Fruit fly (Drosophila melanogaster): ENCODE results near the gene Nfs1.

Nfs1 gene

dm6 chr2L:12044613-12045350, 45.3 kb downstream of the Nfs1 start, which contains the start of gene CG6785 (continued):
- TF ChIP-seq Lim3 (GFP tag; IDR thresholded peaks at IDR 0.05) (no peak), Fer3 (tag; optimal IDR thresholded peaks at IDR 0.05) (peak; percentile 76), da (GFP tag; optimal IDR thresholded peaks at IDR 0.05) (peak; percentile 64), CG7928 (GFP tag; optimal IDR thresholded peaks at IDR 0.05) (peak; percentile 30), Mrtf (GFP tag; IDR thresholded peaks at IDR 0.05) (no peak), sug (tag; optimal IDR thresholded peaks at IDR 0.05) (peak; percentile 57), CG7786 (GFP tag; optimal IDR thresholded peaks at IDR 0.05) (peak; percentile 69), CG11560 (tag; IDR thresholded peaks at IDR 0.05) (no peak), cg (GFP tag; optimal IDR thresholded peaks at IDR 0.05) (peak; percentile 43), HmgZ (tag; optimal IDR thresholded peaks at IDR 0.05) (peak; percentile 81), stwl (tag; optimal IDR thresholded peaks at IDR 0.05) (no peak), lilli (GFP tag; optimal IDR thresholded peaks at IDR 0.05) (peak; percentile 56), ap (GFP tag; IDR thresholded peaks at IDR 0.05) (no peak), toy (GFP tag; IDR thresholded peaks at IDR 0.05) (no peak), bowl (GFP tag; IDR thresholded peaks at IDR 0.05) (no peak), psq (GFP tag; optimal IDR thresholded peaks at IDR 0.05) (peak; percentile 58), chn (GFP tag; optimal IDR thresholded peaks at IDR 0.05) (peak; percentile 35), CG10267 (tag; optimal IDR thresholded peaks at IDR 0.05) (peak; percentile 64), CG17328 (GFP tag; IDR thresholded peaks at IDR 0.05) (peak; percentile 59), CG3838 (GFP tag; optimal IDR thresholded peaks at IDR 0.05) (peak; percentile 45), croc (GFP tag; conservative IDR thresholded peaks at IDR 0.05) (no peak), Hmx (GFP tag; optimal IDR thresholded peaks at IDR 0.05) (no peak), prd (optimal IDR thresholded peaks at IDR 0.05) (no peak), prd (GFP tag; IDR thresholded peaks at IDR 0.05) (peak; percentile 55; the same call in 2 of the 3 replicates), ac (GFP tag; optimal IDR thresholded peaks at IDR 0.05) (peak; percentile 78), phol (tag; optimal IDR thresholded peaks at IDR 0.05) (peak; percentile 62), sens-2 (GFP tag; IDR thresholded peaks at IDR 0.05) (peak; percentile 29; the same call in 1 of the 2 replicates), schlank (tag; optimal IDR thresholded peaks at IDR 0.05) (peak; percentile 84), CG10321 (GFP tag; IDR thresholded peaks at IDR 0.05) (peak; percentile 54), kah (GFP tag; optimal IDR thresholded peaks at IDR 0.05) (peak; percentile 97), CG17802 (tag; optimal IDR thresholded peaks at IDR 0.05) (peak; percentile 24), Sox100B (GFP tag; optimal IDR thresholded peaks at IDR 0.05) (peak; percentile 90), lab (GFP tag; optimal IDR thresholded peaks at IDR 0.05) (peak; percentile 94), zf30C (GFP tag; optimal IDR thresholded peaks at IDR 0.05) (no peak), z (GFP tag; IDR thresholded peaks at IDR 0.05) (no peak), CG16815 (GFP tag; optimal IDR thresholded peaks at IDR 0.05) (no peak), CG18476 (GFP tag; optimal IDR thresholded peaks at IDR 0.05) (peak; percentile 57), insv (GFP tag; optimal IDR thresholded peaks at IDR 0.05) (peak in 1 of 2 experiments; percentile 77), CG30403 (GFP tag; optimal IDR thresholded peaks at IDR 0.05) (peak; percentile 39), CG6854 (GFP tag; optimal IDR thresholded peaks at IDR 0.05) (peak; percentile 87), CrebB (tag; optimal IDR thresholded peaks at IDR 0.05) (peak; percentile 96), CG10959 (GFP tag; IDR thresholded peaks at IDR 0.05) (0 out of 2 replicates have a peak, but pooled peaks have one; percentile 11), dpn (GFP tag; optimal IDR thresholded peaks at IDR 0.05) (peak; percentile 70 to 80), CG6813 (GFP tag; optimal IDR thresholded peaks at IDR 0.05) (peak; percentile 96), corto (GFP tag; optimal IDR thresholded peaks at IDR 0.05) (peak; percentile 69), CG32767 (GFP tag; IDR thresholded peaks at IDR 0.05) (no peak), Dip2 (GFP tag; IDR thresholded peaks at IDR 0.05) (no peak), Ptx1 (GFP tag; IDR thresholded peaks at IDR 0.05) (no peak), hkb (optimal IDR thresholded peaks at IDR 0.05) (no peak), hkb (GFP tag; IDR thresholded peaks at IDR 0.05) (peak; percentile 82), fd96Cb (tag; optimal IDR thresholded peaks at IDR 0.05) (peak; percentile 56)

Data from whole organism, embryonic.